Worm (Caenorhabditis elegans): ENCODE results near the gene mrpl-11.

DNA sequence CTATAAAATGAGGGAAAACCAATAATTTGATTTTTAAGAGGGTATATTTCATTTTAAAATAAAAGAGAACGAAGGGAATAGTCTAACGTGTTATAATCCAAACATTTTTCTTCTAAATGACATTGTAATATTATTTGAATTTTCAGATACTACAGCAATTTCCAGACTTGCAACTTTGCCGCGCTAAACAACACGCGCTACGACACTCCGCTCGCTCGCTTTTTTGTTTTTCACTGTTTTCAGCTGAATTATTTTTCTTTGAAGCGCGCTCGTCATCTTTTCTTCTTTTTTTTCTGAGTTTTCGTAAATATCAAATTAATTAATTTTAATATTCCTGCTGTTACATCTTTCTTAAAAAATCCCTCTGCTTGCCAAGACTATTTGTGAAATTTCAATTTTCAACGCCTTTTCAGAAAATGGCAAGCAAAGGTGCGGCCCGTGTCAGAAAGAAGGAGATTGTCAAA is at the start of gene mrpl-11:
- TF ChIP-seq ceh-36 (tag; optimal IDR thresholded peaks at IDR 0.05): no peak
- no peak for TF ChIP-seq scrt-1 (GFP tag; IDR thresholded peaks at IDR 0.05)
- TF ChIP-seq sea-1 (GFP tag; conservative IDR thresholded peaks at IDR 0.05): no peak
- no peak for TF ChIP-seq ets-7 (tag; optimal IDR thresholded peaks at IDR 0.05)
- TF ChIP-seq ama-1 (optimal IDR thresholded peaks at IDR 0.05): no peak
- no peak for TF ChIP-seq flt-1 (GFP tag; IDR thresholded peaks at IDR 0.05)
- no peak for TF ChIP-seq tbx-37 (GFP tag; conservative IDR thresholded peaks at IDR 0.05)
- no peak for TF ChIP-seq tra-4 (tag; optimal IDR thresholded peaks at IDR 0.05)
- TF ChIP-seq hmg-4 (GFP tag; optimal IDR thresholded peaks at IDR 0.05): no peak
- TF ChIP-seq tbx-11 (GFP tag; IDR thresholded peaks at IDR 0.05): no peak
- TF ChIP-seq B0310.2 (tag; optimal IDR thresholded peaks at IDR 0.05): no peak
- TF ChIP-seq hmbx-1 (tag; optimal IDR thresholded peaks at IDR 0.05): no peak
- no peak for TF ChIP-seq pes-1 (GFP tag; IDR thresholded peaks at IDR 0.05)
- no peak for TF ChIP-seq F13C5.2 (tag; optimal IDR thresholded peaks at IDR 0.05)
